Fruit fly (Drosophila melanogaster): Measurements from ENCODE around the gene CG9240.

- no peak for TF ChIP-seq cnc (optimal IDR thresholded peaks at IDR 0.05)
- no peak for TF ChIP-seq CG5204 (GFP tag; optimal IDR thresholded peaks at IDR 0.05)
- TF ChIP-seq toe (GFP tag; optimal IDR thresholded peaks at IDR 0.05): no peak
- no peak for TF ChIP-seq CG11617 (GFP tag; optimal IDR thresholded peaks at IDR 0.05)
- no peak for TF ChIP-seq kay (GFP tag; ENCODE audit: borderline replicate concordance)
- TF ChIP-seq ovo (GFP tag; optimal IDR thresholded peaks at IDR 0.05): no peak
- TF ChIP-seq Clk (GFP tag; optimal IDR thresholded peaks at IDR 0.05): no peak
- TF ChIP-seq Mnt (GFP tag; optimal IDR thresholded peaks at IDR 0.05): no peak
Observed at dm6 chrX:15709624-15709983, 8.5 kb upstream of the CG9240 start.
